Worm (Caenorhabditis elegans): ENCODE results near the gene snu-23.

snu-23 gene

ce11 chrIII:7812208-7812880 is 42.4 kb upstream of the snu-23 start (continued):
- no peak for TF ChIP-seq lin-13 (GFP tag; optimal IDR thresholded peaks at IDR 0.05)
- peak in 1 of 2 experiments; percentile 12 for TF ChIP-seq unc-62 (GFP tag; optimal IDR thresholded peaks at IDR 0.05 in 1 of 2)
- TF ChIP-seq unc-62 (tag; optimal IDR thresholded peaks at IDR 0.05), result no peak

ce11 chrIII:7809033-7809432 is 39.1 kb upstream of the snu-23 start:
- no peak for TF ChIP-seq ZK546.5 (tag; optimal IDR thresholded peaks at IDR 0.05)

ce11 chrIII:7806947-7807346 is 37.0 kb upstream of the snu-23 start:
- TF ChIP-seq snpc-4 (tag; optimal IDR thresholded peaks at IDR 0.05) (no peak), nhr-42 (GFP tag; IDR thresholded peaks at IDR 0.05) (no peak), nhr-10 (tag; optimal IDR thresholded peaks at IDR 0.05) (no peak), ZK337.2 (GFP tag; IDR thresholded peaks at IDR 0.05) (no peak), nhr-111 (GFP tag; optimal IDR thresholded peaks at IDR 0.05) (no peak), mxl-3 (GFP tag; optimal IDR thresholded peaks at IDR 0.05) (no peak), R02D3.7 (tag; optimal IDR thresholded peaks at IDR 0.05) (no peak), nhr-41 (GFP tag; IDR thresholded peaks at IDR 0.05) (no peak), unc-130 (GFP tag; optimal IDR thresholded peaks at IDR 0.05) (no peak), Y105C5A.15 (GFP tag; IDR thresholded peaks at IDR 0.05) (no peak), mep-1 (tag; optimal IDR thresholded peaks at IDR 0.05) (no peak), attf-4 (tag; optimal IDR thresholded peaks at IDR 0.05) (no peak), tra-1 (GFP tag; IDR thresholded peaks at IDR 0.05) (no peak), mdt-29 (GFP tag; IDR thresholded peaks at IDR 0.05) (no peak), duxl-1 (tag; optimal IDR thresholded peaks at IDR 0.05; ENCODE audit: poor library complexity) (no peak), T20F7.1 (GFP tag; optimal IDR thresholded peaks at IDR 0.05) (no peak), zfp-3 (GFP tag; conservative IDR thresholded peaks at IDR 0.05) (no peak), F49E8.2 (tag; optimal IDR thresholded peaks at IDR 0.05; ENCODE audit: borderline replicate concordance) (no peak), snpc-1.2 (GFP tag; IDR thresholded peaks at IDR 0.05) (no peak), spr-1 (tag; optimal IDR thresholded peaks at IDR 0.05) (no peak)

- no peak for TF ChIP-seq dmd-9 (GFP tag; IDR thresholded peaks at IDR 0.05)
- no peak for TF ChIP-seq nhr-77 (tag; optimal IDR thresholded peaks at IDR 0.05)
- no peak for TF ChIP-seq php-3 (GFP tag; IDR thresholded peaks at IDR 0.05)
Measured at ce11 chrIII:7805253-7805652, 35.3 kb upstream of the snu-23 start.

- TF ChIP-seq ceh-28 (tag; optimal IDR thresholded peaks at IDR 0.05) (no peak), F26F4.8 (GFP tag; conservative IDR thresholded peaks at IDR 0.05) (no peak), dpl-1 (GFP tag; optimal IDR thresholded peaks at IDR 0.05) (peak; percentile 45), F49E8.2 (tag; optimal IDR thresholded peaks at IDR 0.05; ENCODE audit: borderline replicate concordance) (peak; percentile 69), egl-43 (GFP tag; IDR thresholded peaks at IDR 0.05) (no peak), unc-130 (GFP tag; optimal IDR thresholded peaks at IDR 0.05) (peak; percentile 17)
Measured at ce11 chrIII:7795311-7795710, 25.4 kb upstream of the snu-23 start, which contains the start of gene cyk-7. cyk-7 (minus strand) TSS chrIII:7795409.

- TF ChIP-seq unc-62 (GFP tag; optimal IDR thresholded peaks at IDR 0.05 in 1 of 2) (peak in 1 of 2 experiments; percentile 99), unc-62 (tag; optimal IDR thresholded peaks at IDR 0.05) (no peak), dmd-8 (GFP tag; IDR thresholded peaks at IDR 0.05) (no peak)
Measured at ce11 chrIII:7792970-7793369, 23.1 kb upstream of the snu-23 start.

All from whole organism, L4 larva.